Fruit fly (Drosophila melanogaster): ENCODE results near the gene CG17107.
A peak's percentile ranks its signal among the peaks of the same experiment; 100 is the strongest.

CG17107 gene

dm6 chr2L:10676933-10677714 lies 4.6 kb upstream of the CG17107 start, which contains the start of gene CG17104 (continued):
- TF ChIP-seq CG9705 (GFP tag; optimal IDR thresholded peaks at IDR 0.05) (no peak), Jra (GFP tag; optimal IDR thresholded peaks at IDR 0.05) (no peak), br (GFP tag; optimal IDR thresholded peaks at IDR 0.05) (peak; percentile 33), brk (GFP tag; optimal IDR thresholded peaks at IDR 0.05) (no peak), dsf (GFP tag; optimal IDR thresholded peaks at IDR 0.05; ENCODE audit: borderline replicate concordance) (no peak)

- TF ChIP-seq sage (GFP tag; optimal IDR thresholded peaks at IDR 0.05), result no peak
- TF ChIP-seq fru (GFP tag; optimal IDR thresholded peaks at IDR 0.05), result peak; percentile 13
- no peak for TF ChIP-seq usp (GFP tag; optimal IDR thresholded peaks at IDR 0.05)
These were observed 4.0 kb upstream of the CG17107 start for dm6 chr2L:10677715-10678088.

- TF ChIP-seq Myc (optimal IDR thresholded peaks at IDR 0.05), result no peak
- TF ChIP-seq ey (GFP tag; optimal IDR thresholded peaks at IDR 0.05), result peak; percentile 18
- TF ChIP-seq h (GFP tag; optimal IDR thresholded peaks at IDR 0.05), result peak; percentile 2
These were observed 2.1 kb upstream of the CG17107 start for dm6 chr2L:10679568-10679967.

dm6 chr2L:10680584-10681080 lies 1.1 kb upstream of the CG17107 start, which contains the start of gene CG17105:
CG17105 (plus strand) TSS chr2L:10681030.
- TF ChIP-seq Abd-B (GFP tag; optimal IDR thresholded peaks at IDR 0.05) (no peak), pan (optimal IDR thresholded peaks at IDR 0.05) (no peak), h (GFP tag; optimal IDR thresholded peaks at IDR 0.05) (no peak), Hnf4 (GFP tag; optimal IDR thresholded peaks at IDR 0.05) (no peak), br (GFP tag; optimal IDR thresholded peaks at IDR 0.05) (no peak), Rel (GFP tag; optimal IDR thresholded peaks at IDR 0.05) (no peak), Rel (tag; optimal IDR thresholded peaks at IDR 0.05) (no peak), GATAd (GFP tag; optimal IDR thresholded peaks at IDR 0.05) (no peak), Jra (GFP tag; optimal IDR thresholded peaks at IDR 0.05) (no peak), tai (GFP tag; optimal IDR thresholded peaks at IDR 0.05) (no peak), Hr78 (GFP tag; optimal IDR thresholded peaks at IDR 0.05) (no peak), sv (GFP tag; optimal IDR thresholded peaks at IDR 0.05) (no peak), woc (GFP tag; optimal IDR thresholded peaks at IDR 0.05) (no peak), foxo (GFP tag; optimal IDR thresholded peaks at IDR 0.05) (no peak), CG32264 (GFP tag; optimal IDR thresholded peaks at IDR 0.05) (no peak), brk (GFP tag; optimal IDR thresholded peaks at IDR 0.05) (no peak)

dm6 chr2L:10682197-10682596 lies 495 bp downstream of the CG17107 start:
- TF ChIP-seq lola (GFP tag; optimal IDR thresholded peaks at IDR 0.05) (no peak), CrebA (GFP tag; optimal IDR thresholded peaks at IDR 0.05; ENCODE audit: borderline replicate concordance) (no peak), Abd-B (GFP tag; optimal IDR thresholded peaks at IDR 0.05) (no peak), pan (optimal IDR thresholded peaks at IDR 0.05) (no peak), Myc (optimal IDR thresholded peaks at IDR 0.05) (no peak), Rel (GFP tag; optimal IDR thresholded peaks at IDR 0.05) (no peak), Rel (tag; optimal IDR thresholded peaks at IDR 0.05) (no peak), HLH106 (tag; optimal IDR thresholded peaks at IDR 0.05) (no peak), Hr83 (GFP tag; optimal IDR thresholded peaks at IDR 0.05; ENCODE audit: poor library complexity, severe bottlenecking) (no peak), dl (GFP tag; optimal IDR thresholded peaks at IDR 0.05; ENCODE audit: insufficient read depth in 1 of 2, partially characterized antibody in 2 of 2) (no peak), sv (GFP tag; optimal IDR thresholded peaks at IDR 0.05) (no peak), Vsx2 (GFP tag; optimal IDR thresholded peaks at IDR 0.05; ENCODE audit: partially characterized antibody) (no peak), CG32264 (GFP tag; optimal IDR thresholded peaks at IDR 0.05) (no peak), Hnf4 (GFP tag; optimal IDR thresholded peaks at IDR 0.05) (no peak), Hr78 (GFP tag; optimal IDR thresholded peaks at IDR 0.05) (no peak), br (GFP tag; optimal IDR thresholded peaks at IDR 0.05) (no peak), tai (GFP tag; optimal IDR thresholded peaks at IDR 0.05) (no peak)

- no peak for TF ChIP-seq pan (optimal IDR thresholded peaks at IDR 0.05)
- TF ChIP-seq usp (GFP tag; optimal IDR thresholded peaks at IDR 0.05), result no peak
- no peak for TF ChIP-seq CG9705 (GFP tag; optimal IDR thresholded peaks at IDR 0.05)
- TF ChIP-seq OdsH (GFP tag; optimal IDR thresholded peaks at IDR 0.05), result no peak
- no peak for TF ChIP-seq Vsx2 (GFP tag; optimal IDR thresholded peaks at IDR 0.05; ENCODE audit: partially characterized antibody)
- TF ChIP-seq foxo (GFP tag; optimal IDR thresholded peaks at IDR 0.05), result no peak
- no peak for TF ChIP-seq Dif (GFP tag; optimal IDR thresholded peaks at IDR 0.05; ENCODE audit: partially characterized antibody)
- no peak for TF ChIP-seq Myc (optimal IDR thresholded peaks at IDR 0.05)
- TF ChIP-seq CrebA (GFP tag; optimal IDR thresholded peaks at IDR 0.05; ENCODE audit: borderline replicate concordance), result no peak
- TF ChIP-seq Dfd (GFP tag; optimal IDR thresholded peaks at IDR 0.05), result no peak
- TF ChIP-seq psq (GFP tag; optimal IDR thresholded peaks at IDR 0.05), result no peak
- TF ChIP-seq HLH106 (tag; optimal IDR thresholded peaks at IDR 0.05), result no peak
- TF ChIP-seq CG32264 (GFP tag; optimal IDR thresholded peaks at IDR 0.05), result no peak
- TF ChIP-seq sage (GFP tag; optimal IDR thresholded peaks at IDR 0.05), result no peak
- TF ChIP-seq sv (GFP tag; optimal IDR thresholded peaks at IDR 0.05), result no peak
- TF ChIP-seq Hr83 (GFP tag; optimal IDR thresholded peaks at IDR 0.05; ENCODE audit: poor library complexity, severe bottlenecking), result no peak
- TF ChIP-seq dmrt93B (GFP tag; optimal IDR thresholded peaks at IDR 0.05), result no peak
These were observed 1.2 kb downstream of the CG17107 start for dm6 chr2L:10682912-10683311.
